Worm (Caenorhabditis elegans): Measurements from ENCODE around the gene fask-1.

fask-1 gene

DNA sequence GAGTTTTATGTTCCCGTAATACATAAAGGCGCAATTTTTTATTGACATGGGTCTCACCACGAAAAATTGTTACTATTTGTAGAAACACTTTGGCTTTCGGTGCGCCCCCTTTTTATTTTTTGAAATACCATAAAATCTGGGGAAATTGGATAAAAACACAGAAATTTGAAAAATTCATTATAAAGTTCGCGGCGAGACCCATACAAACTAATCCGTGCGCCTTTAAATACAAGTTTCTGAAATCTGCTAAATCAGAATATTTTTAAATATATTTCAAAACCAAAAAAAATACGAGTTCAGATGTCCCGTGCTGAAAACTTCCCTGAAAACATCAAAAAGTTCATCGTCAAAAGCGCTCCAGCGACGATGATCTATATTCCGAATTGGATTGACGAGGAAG is 6.8 kb downstream of the fask-1 start, which contains the start of gene B0564.2:
B0564.2 (plus strand) TSS at position 301 of the 400 bp plus-strand sequence.
- TF ChIP-seq fkh-10 (GFP tag; optimal IDR thresholded peaks at IDR 0.05) (no peak), dve-1 (tag; optimal IDR thresholded peaks at IDR 0.05; ENCODE audit: insufficient read depth) (no peak), ceh-20 (GFP tag; IDR thresholded peaks at IDR 0.05) (no peak), fos-1 (tag; optimal IDR thresholded peaks at IDR 0.05) (no peak), hlh-30 (tag; optimal IDR thresholded peaks at IDR 0.05; ENCODE audit: insufficient read depth) (no peak), snpc-1.2 (GFP tag; IDR thresholded peaks at IDR 0.05) (no peak), mdl-1 (tag; optimal IDR thresholded peaks at IDR 0.05) (no peak), F26F4.8 (GFP tag; conservative IDR thresholded peaks at IDR 0.05) (no peak), zfp-2 (tag; optimal IDR thresholded peaks at IDR 0.05) (no peak), nhr-11 (tag; optimal IDR thresholded peaks at IDR 0.05) (no peak), nhr-42 (GFP tag; IDR thresholded peaks at IDR 0.05) (no peak), unc-39 (tag; optimal IDR thresholded peaks at IDR 0.05) (no peak), Y105C5A.15 (GFP tag; IDR thresholded peaks at IDR 0.05) (no peak), ZK546.5 (tag; optimal IDR thresholded peaks at IDR 0.05) (no peak), tra-1 (GFP tag; IDR thresholded peaks at IDR 0.05) (no peak), nhr-25 (tag; optimal IDR thresholded peaks at IDR 0.05; ENCODE audit: borderline replicate concordance, insufficient read depth) (no peak), ceh-82 (tag; optimal IDR thresholded peaks at IDR 0.05) (no peak), nhr-237 (tag; optimal IDR thresholded peaks at IDR 0.05) (no peak), egl-43 (GFP tag; IDR thresholded peaks at IDR 0.05) (no peak)

DNA sequence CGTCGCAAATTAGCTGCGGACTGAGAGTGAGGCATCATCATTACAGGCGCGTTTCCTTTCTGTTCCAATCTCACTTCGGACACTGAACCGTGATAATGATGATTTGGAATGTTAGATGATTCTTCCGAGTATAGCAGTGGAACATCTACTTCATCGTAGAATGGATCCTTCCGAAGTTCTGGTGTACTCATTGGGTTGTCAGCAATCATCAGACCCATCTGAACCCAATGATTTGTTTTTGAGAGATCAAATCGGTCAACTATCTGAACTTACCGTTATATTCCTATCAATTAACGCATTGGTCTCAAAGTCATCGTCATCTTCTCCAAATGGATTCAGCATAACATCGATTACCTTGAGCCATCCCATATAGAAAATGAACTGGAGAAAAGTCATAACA is 7.9 kb downstream of the fask-1 start:
- no peak for TF ChIP-seq nhr-237 (tag; optimal IDR thresholded peaks at IDR 0.05)
- TF ChIP-seq hlh-30 (tag; optimal IDR thresholded peaks at IDR 0.05; ENCODE audit: insufficient read depth) = no peak
- no peak for TF ChIP-seq F49E8.2 (tag; optimal IDR thresholded peaks at IDR 0.05; ENCODE audit: borderline replicate concordance)
- TF ChIP-seq hmg-1.1 (GFP tag; IDR thresholded peaks at IDR 0.05) = no peak
- no peak for TF ChIP-seq ceh-28 (tag; optimal IDR thresholded peaks at IDR 0.05)
- peak in 1 of 2 experiments; percentile 94 for TF ChIP-seq unc-62 (GFP tag; optimal IDR thresholded peaks at IDR 0.05 in 1 of 2)
- no peak for TF ChIP-seq unc-62 (tag; optimal IDR thresholded peaks at IDR 0.05)

DNA sequence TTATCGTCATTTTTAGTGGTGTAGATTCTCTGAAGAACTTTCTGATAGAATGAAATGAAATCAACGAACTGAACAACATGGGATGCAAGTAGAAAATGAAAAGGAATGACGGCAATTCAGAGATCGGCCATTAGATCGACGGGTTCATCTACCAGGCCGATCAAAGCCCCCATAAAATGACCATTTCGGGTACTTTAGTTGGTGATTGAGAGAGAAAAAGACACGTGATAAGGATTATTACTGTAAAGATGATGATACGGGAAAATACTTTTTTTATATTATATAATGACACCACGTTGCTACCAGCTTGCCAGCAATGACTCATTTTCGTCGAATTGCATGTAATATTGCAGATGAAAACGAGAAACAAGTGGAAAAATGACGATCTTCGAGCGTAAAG is 9.2 kb downstream of the fask-1 start, which contains the start of gene best-1:
best-1 (minus strand) TSS at position 29 of the 400 bp plus-strand sequence.
- peak; percentile 5 for TF ChIP-seq hlh-30 (tag; optimal IDR thresholded peaks at IDR 0.05; ENCODE audit: insufficient read depth)
- TF ChIP-seq F49E8.2 (tag; optimal IDR thresholded peaks at IDR 0.05; ENCODE audit: borderline replicate concordance) = no peak
- TF ChIP-seq nhr-28 (tag; optimal IDR thresholded peaks at IDR 0.05) = peak; percentile 52
- TF ChIP-seq F37D6.2 (tag; optimal IDR thresholded peaks at IDR 0.05) = no peak
- no peak for TF ChIP-seq ceh-62 (tag; optimal IDR thresholded peaks at IDR 0.05)
- TF ChIP-seq dmd-6 (GFP tag; IDR thresholded peaks at IDR 0.05) = 0 out of 2 replicates have a peak, but pooled peaks have one; percentile 17
- no peak for TF ChIP-seq nhr-237 (tag; optimal IDR thresholded peaks at IDR 0.05)
- TF ChIP-seq saeg-2 (GFP tag; IDR thresholded peaks at IDR 0.05) = no peak
- TF ChIP-seq mxl-3 (GFP tag; optimal IDR thresholded peaks at IDR 0.05) = peak; percentile 32
- TF ChIP-seq Y48G9A.11 (GFP tag; IDR thresholded peaks at IDR 0.05) = no peak
- peak; percentile 32 for TF ChIP-seq hlh-11 (tag; optimal IDR thresholded peaks at IDR 0.05)
- TF ChIP-seq T26A8.4 (GFP tag; IDR thresholded peaks at IDR 0.05) = no peak
- TF ChIP-seq dve-1 (tag; optimal IDR thresholded peaks at IDR 0.05; ENCODE audit: insufficient read depth) = no peak
- TF ChIP-seq gei-8 (GFP tag; optimal IDR thresholded peaks at IDR 0.05) = no peak
- TF ChIP-seq mdl-1 (tag; optimal IDR thresholded peaks at IDR 0.05) = peak in 1 of 2 experiments; percentile 67
- TF ChIP-seq zip-11 (GFP tag; IDR thresholded peaks at IDR 0.05) = no peak
- no peak for TF ChIP-seq nhr-25 (tag; optimal IDR thresholded peaks at IDR 0.05; ENCODE audit: borderline replicate concordance, insufficient read depth)
- TF ChIP-seq attf-4 (tag; optimal IDR thresholded peaks at IDR 0.05) = no peak
- no peak for TF ChIP-seq mes-2 (tag; optimal IDR thresholded peaks at IDR 0.05; ENCODE audit: poor library complexity, severe bottlenecking)
- no peak for TF ChIP-seq cey-2 (tag; optimal IDR thresholded peaks at IDR 0.05; ENCODE audit: borderline replicate concordance, insufficient read depth)

Data from whole organism, L4 larva.